Worm (Caenorhabditis elegans) whole organism, mixed stage, embryonic: ENCODE measurements around the gene sbsp-1.

ENCODE experiments used
- M03D4.4 ChIP-seq: sonication (generic microtip); optimal IDR thresholded peaks from 2 replicates; lab custom pipeline; 2017; ENCODE audit warnings: mild to moderate bottlenecking, missing genetic modification characterization, missing compliant biosample characterization
- blmp-1 ChIP-seq: fragments of 150-350 bp; optimal IDR thresholded peaks from 2 replicates; lab custom pipeline; 2014; ENCODE audit warnings: missing biosample characterization, missing genetic modification characterization
- ceh-39 ChIP-seq: fragments of 150-350 bp; optimal IDR thresholded peaks from 2 replicates; lab custom pipeline; 2014; ENCODE audit warnings: missing biosample characterization, missing genetic modification characterization
- ceh-43 ChIP-seq: fragments of 200-800 bp; sonication (Bioruptor generic); optimal IDR thresholded peaks from 2 replicates; lab custom pipeline; 2018; ENCODE audit warnings: mild to moderate bottlenecking, missing genetic modification characterization, moderate library complexity, missing compliant biosample characterization
- ceh-83 ChIP-seq: fragments of 200-800 bp; sonication (Bioruptor generic); optimal IDR thresholded peaks from 2 replicates; lab custom pipeline; 2018; ENCODE audit warnings: mild to moderate bottlenecking, missing genetic modification characterization, missing compliant biosample characterization
- ces-1 ChIP-seq: fragments of 150-350 bp; optimal IDR thresholded peaks from 2 replicates; lab custom pipeline; 2014; ENCODE audit warnings: missing biosample characterization, missing genetic modification reagents, missing genetic modification characterization
- cnd-1 ChIP-seq: fragments of 200-800 bp; sonication (Bioruptor generic); optimal IDR thresholded peaks from 2 replicates; lab custom pipeline; 2018; ENCODE audit warnings: mild to moderate bottlenecking, missing genetic modification characterization, missing compliant biosample characterization
- drap-1 ChIP-seq: fragments of 200-800 bp; sonication (Bioruptor generic); optimal IDR thresholded peaks from 3 replicates; lab custom pipeline; 2018; ENCODE audit warnings: mild to moderate bottlenecking, missing genetic modification characterization, missing compliant biosample characterization
- elt-1 ChIP-seq: sonication (generic microtip); optimal IDR thresholded peaks from 2 replicates; lab custom pipeline; 2017; ENCODE audit warnings: missing genetic modification characterization, mild to moderate bottlenecking, missing compliant biosample characterization, antibody characterized with exemption, moderate library complexity, borderline replicate concordance; ENCODE audit not compliant: insufficient read depth
- flh-1 ChIP-seq: fragments of 200-800 bp; sonication (Bioruptor generic); optimal IDR thresholded peaks from 2 replicates; lab custom pipeline; 2018; ENCODE audit warnings: mild to moderate bottlenecking, missing genetic modification characterization, moderate library complexity, missing compliant biosample characterization
- ham-2 ChIP-seq: fragments of 200-800 bp; sonication (Bioruptor generic); optimal IDR thresholded peaks from 2 replicates; lab custom pipeline; 2018; ENCODE audit warnings: mild to moderate bottlenecking, missing genetic modification characterization, missing compliant biosample characterization
- hlh-1 ChIP-seq: fragments of 150-350 bp; optimal IDR thresholded peaks from 2 replicates; lab custom pipeline; 2014; ENCODE audit warnings: missing biosample characterization, missing genetic modification reagents, missing genetic modification characterization
- lin-13 ChIP-seq: fragments of 150-350 bp; optimal IDR thresholded peaks from 2 replicates; lab custom pipeline; 2014; ENCODE audit warnings: missing biosample characterization, missing genetic modification characterization
- lin-32 ChIP-seq: fragments of 200-800 bp; sonication (Bioruptor generic); optimal IDR thresholded peaks from 2 replicates; lab custom pipeline; 2018; ENCODE audit warnings: mild to moderate bottlenecking, missing genetic modification characterization, missing compliant biosample characterization
- lsy-2 ChIP-seq: fragments of 150-350 bp; optimal IDR thresholded peaks from 2 replicates; lab custom pipeline; 2014; ENCODE audit warnings: missing biosample characterization, missing genetic modification characterization
- mab-5 ChIP-seq: fragments of 150-350 bp; optimal IDR thresholded peaks from 2 replicates; lab custom pipeline; 2014; ENCODE audit warnings: missing biosample characterization, missing genetic modification characterization
- mep-1 ChIP-seq: fragments of 150-350 bp; optimal IDR thresholded peaks from 2 replicates; lab custom pipeline; 2017; ENCODE audit warnings: missing biosample characterization, missing genetic modification reagents, missing genetic modification characterization, inconsistent platforms
- mls-2 ChIP-seq: sonication (generic microtip); optimal IDR thresholded peaks from 2 replicates; lab custom pipeline; 2016; ENCODE audit warnings: mild to moderate bottlenecking, missing genetic modification characterization, moderate library complexity, missing compliant biosample characterization
- nhr-2 ChIP-seq: fragments of 150-350 bp; optimal IDR thresholded peaks from 2 replicates; lab custom pipeline; 2014; ENCODE audit warnings: missing biosample characterization, missing genetic modification characterization
- nhr-237 ChIP-seq: fragments of 150-350 bp; optimal IDR thresholded peaks from 2 replicates; lab custom pipeline; 2014; ENCODE audit warnings: missing biosample characterization, missing genetic modification characterization
- nhr-28 ChIP-seq: fragments of 150-350 bp; optimal IDR thresholded peaks from 2 replicates; lab custom pipeline; 2014; ENCODE audit warnings: missing biosample characterization, missing genetic modification characterization
- pha-4 ChIP-seq: fragments of 150-350 bp; optimal IDR thresholded peaks from 2 replicates; lab custom pipeline; 2018; ENCODE audit warnings: missing biosample characterization, missing genetic modification reagents, missing genetic modification characterization
- snpc-4 ChIP-seq: fragments of 150-350 bp; optimal IDR thresholded peaks from 2 replicates; lab custom pipeline; 2014; ENCODE audit warnings: missing biosample characterization, missing genetic modification characterization
- sptf-1 ChIP-seq: sonication (generic microtip); optimal IDR thresholded peaks from 2 replicates; lab custom pipeline; 2017; ENCODE audit warnings: mild to moderate bottlenecking, missing genetic modification characterization, moderate library complexity, missing compliant biosample characterization
- unc-120 ChIP-seq: sonication (generic microtip); optimal IDR thresholded peaks from 2 replicates; lab custom pipeline; 2017; ENCODE audit warnings: missing genetic modification characterization, missing compliant biosample characterization; ENCODE audit not compliant: poor library complexity, severe bottlenecking
- unc-39 ChIP-seq: fragments of 150-350 bp; optimal IDR thresholded peaks from 2 replicates; lab custom pipeline; 2014; ENCODE audit warnings: missing biosample characterization, missing genetic modification characterization
- zip-8 ChIP-seq: fragments of 150-350 bp; optimal IDR thresholded peaks from 2 replicates; lab custom pipeline; 2014; ENCODE audit warnings: missing biosample characterization, missing genetic modification characterization
- ztf-11 ChIP-seq: fragments of 150-350 bp; optimal IDR thresholded peaks from 2 replicates; lab custom pipeline; 2014; ENCODE audit warnings: missing biosample characterization, missing genetic modification characterization

Gene sbsp-1

DNA sequence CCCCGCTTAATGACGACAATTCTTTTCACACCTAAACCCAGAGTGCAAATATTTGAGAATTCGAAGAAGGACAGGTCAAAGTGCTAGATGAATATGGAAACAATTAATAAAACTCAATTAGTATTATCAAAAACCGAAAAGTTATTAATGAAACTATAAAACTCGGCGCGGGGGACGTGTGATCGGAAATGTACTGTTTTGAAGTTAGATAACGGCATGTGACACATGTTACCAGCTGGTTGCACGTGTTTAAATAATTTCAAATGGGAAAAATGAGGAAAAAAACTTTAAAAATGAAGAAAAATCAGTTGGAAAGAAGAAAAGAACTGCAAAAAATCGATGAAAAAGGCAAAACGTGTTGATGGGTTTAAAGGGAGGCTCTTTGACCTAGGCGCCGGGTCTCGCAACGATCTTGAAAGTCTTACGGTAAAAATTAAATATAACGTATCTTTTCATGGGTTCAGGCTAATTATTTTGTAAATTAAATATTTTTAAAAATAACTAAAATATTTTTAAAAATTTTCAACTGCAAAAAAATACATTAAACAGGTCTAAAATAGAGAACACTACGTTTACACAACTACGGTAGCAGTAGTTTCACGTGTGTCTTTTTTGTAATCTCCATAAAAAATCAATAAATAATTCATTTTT is 12.0 kb upstream of the sbsp-1 start:
- TF ChIP-seq ceh-39 (tag; lab: Kevin White, UChicago) (no peak), nhr-237 (tag; lab: Kevin White, UChicago) (no peak), blmp-1 (tag; lab: Kevin White, UChicago) (no peak), ceh-83 (GFP tag; lab: Kevin White, UChicago) (no peak), mep-1 (tag; lab: Kevin White, UChicago) (no peak), lsy-2 (peak; percentile 8), nhr-2 (tag; lab: Kevin White, UChicago) (no peak)

DNA sequence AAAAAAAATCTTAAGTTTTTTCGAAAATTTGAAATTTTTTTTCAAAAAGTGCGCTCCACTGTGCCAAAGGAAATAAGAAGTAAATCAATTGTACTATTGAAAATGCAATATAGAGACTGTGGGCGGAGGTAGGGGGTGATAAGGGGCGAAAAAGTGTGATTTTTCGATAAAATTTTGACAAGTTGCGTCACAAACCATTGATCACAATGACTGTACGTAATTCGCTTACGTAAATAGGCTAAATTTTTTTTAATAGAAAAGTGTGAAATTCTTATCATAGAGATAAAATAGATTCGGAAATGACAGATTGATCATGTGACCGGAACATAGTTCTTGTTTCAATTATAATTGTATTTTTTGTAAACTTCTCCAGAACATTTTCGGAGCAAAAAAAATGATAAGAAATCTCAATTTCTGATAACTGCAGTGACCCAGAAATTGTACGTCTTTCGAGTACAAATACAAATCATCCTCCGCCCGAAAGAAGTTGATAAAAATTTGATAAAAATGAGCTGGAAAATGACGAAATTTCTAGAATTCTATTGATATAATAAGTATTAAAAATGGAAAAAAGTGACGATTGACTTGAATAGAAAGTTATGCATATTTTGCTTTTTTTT is 10.1 kb upstream of the sbsp-1 start:
- TF ChIP-seq nhr-237 (tag; lab: Kevin White, UChicago) (no peak), nhr-28 (tag; lab: Kevin White, UChicago) (no peak), zip-8 (tag; lab: Kevin White, UChicago) (peak; percentile 22)

DNA sequence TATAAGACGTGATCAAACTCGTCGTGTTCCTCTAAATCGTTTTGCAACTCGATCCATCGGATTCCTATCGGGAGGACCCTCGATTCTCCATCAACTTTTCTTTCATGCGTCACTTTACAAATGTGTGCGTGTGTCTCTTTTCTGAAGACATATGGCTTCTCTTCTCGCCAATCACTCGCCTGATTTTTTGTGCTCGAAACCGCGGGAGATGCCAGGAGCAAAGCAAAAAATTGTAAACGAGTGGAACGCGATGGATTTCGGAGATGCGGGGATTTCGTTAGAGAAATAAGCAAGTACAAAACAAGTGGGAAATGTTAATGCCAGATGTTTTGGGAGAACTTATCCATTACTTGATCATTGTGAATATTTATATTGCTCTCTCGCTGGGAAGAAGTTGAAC is 8.5 kb upstream of the sbsp-1 start:
- TF ChIP-seq nhr-237 (tag; lab: Kevin White, UChicago) (no peak), lin-13 (tag; lab: Kevin White, UChicago) (no peak), elt-1 (no peak), nhr-2 (tag; lab: Kevin White, UChicago) (no peak), unc-120 (peak; percentile 12), M03D4.4 (tag; lab: Kevin White, UChicago) (no peak), mls-2 (tag; lab: Kevin White, UChicago) (no peak), pha-4 (tag; lab: Kevin White, UChicago) (no peak), hlh-1 (tag; lab: Kevin White, UChicago) (peak; percentile 30), mab-5 (tag; lab: Kevin White, UChicago) (no peak), zip-8 (tag; lab: Kevin White, UChicago) (no peak), blmp-1 (tag; lab: Kevin White, UChicago) (no peak)

DNA sequence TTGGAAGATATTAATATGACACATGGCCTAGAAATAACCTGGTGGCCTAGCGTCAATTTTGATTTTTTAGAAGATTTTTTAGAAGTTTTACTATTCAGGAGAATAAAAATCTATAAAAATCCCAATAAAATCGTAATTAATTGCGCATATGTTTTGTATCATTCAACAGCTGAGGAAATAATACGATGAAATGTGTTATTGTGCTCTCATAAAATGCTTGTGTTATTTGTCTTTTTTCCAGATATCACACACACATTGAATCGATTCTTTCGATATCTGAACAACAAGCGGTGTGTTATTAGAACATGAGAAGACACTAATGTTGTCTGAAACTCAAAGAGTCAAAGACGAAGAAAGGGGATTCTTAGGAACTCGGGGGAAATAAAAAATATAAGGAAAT is 7.6 kb upstream of the sbsp-1 start:
- TF ChIP-seq M03D4.4 (tag; lab: Kevin White, UChicago): no peak
- no peak for TF ChIP-seq ceh-43 (GFP tag; lab: Kevin White, UChicago)
- TF ChIP-seq ztf-11: no peak
- TF ChIP-seq lin-32: no peak
- TF ChIP-seq nhr-2 (tag; lab: Kevin White, UChicago): no peak
- no peak for TF ChIP-seq ham-2 (GFP tag; lab: Kevin White, UChicago)
- TF ChIP-seq snpc-4 (tag; lab: Kevin White, UChicago): no peak
- TF ChIP-seq mls-2 (tag; lab: Kevin White, UChicago): no peak
- TF ChIP-seq unc-120: no peak
- TF ChIP-seq unc-39: no peak
- TF ChIP-seq, all 35 proteins: peak for 0

DNA sequence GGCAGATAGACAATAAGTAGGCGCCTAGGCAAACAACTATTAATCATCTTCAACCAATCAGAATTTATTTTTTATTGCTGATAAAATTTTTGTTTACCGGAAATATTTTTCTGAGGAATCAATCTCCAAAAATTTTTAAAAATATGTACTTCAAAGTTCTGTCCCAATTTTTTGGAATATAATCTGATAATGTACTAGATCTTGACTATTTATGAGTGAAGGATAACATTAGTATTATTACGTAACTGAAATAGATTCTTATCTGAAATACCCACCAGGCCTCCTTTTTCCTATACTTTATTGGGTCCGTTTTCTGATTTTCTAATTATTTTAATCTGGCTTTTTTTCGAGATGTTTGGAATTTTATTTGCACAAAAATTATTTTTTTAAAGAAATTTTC is 1.3 kb upstream of the sbsp-1 start:
- TF ChIP-seq lsy-2 (no peak), unc-120 (no peak), zip-8 (tag; lab: Kevin White, UChicago) (peak; percentile 6), elt-1 (peak; percentile 59)
- TF ChIP-seq, all 35 proteins: peak for 2

DNA sequence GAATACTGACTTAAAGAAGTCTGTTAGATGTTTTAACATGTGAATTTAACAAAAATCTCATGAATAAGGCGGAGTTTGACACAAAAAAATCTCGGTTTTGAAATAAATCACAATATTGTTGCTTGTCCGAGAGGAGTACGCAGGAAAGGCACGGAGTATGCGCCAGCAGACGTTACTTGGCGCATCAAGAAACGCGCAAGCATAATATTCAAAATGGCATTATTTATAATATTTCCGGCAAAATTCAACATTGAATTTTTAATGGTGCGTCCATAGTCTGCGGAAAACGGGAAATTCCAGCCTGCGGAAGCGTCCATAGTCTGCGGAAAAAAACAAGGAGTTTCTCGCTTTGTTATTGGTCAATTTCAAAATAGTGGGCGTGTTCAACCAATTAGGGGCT is 12.1 kb downstream of the sbsp-1 start, which contains the start of gene pde-12:
pde-12 (minus strand) TSS at position 148 of the 400 bp plus-strand sequence.
- peak; percentile 56 for TF ChIP-seq ces-1 (GFP tag; lab: Kevin White, UChicago)
- TF ChIP-seq mep-1 (tag; lab: Kevin White, UChicago): peak; percentile 47
- TF ChIP-seq sptf-1 (tag; lab: Kevin White, UChicago): peak; percentile 40
- peak; percentile 8 for TF ChIP-seq nhr-237 (tag; lab: Kevin White, UChicago)
- peak; percentile 54 for TF ChIP-seq lsy-2
- TF ChIP-seq flh-1: no peak
- no peak for TF ChIP-seq lin-32
- TF ChIP-seq lin-13 (tag; lab: Kevin White, UChicago): peak; percentile 80
- TF ChIP-seq drap-1 (GFP tag; lab: Kevin White, UChicago): no peak
- TF ChIP-seq nhr-28 (tag; lab: Kevin White, UChicago): no peak
- no peak for TF ChIP-seq cnd-1
- peak; percentile 52 for TF ChIP-seq pha-4 (tag; lab: Kevin White, UChicago)
- TF ChIP-seq, all 35 proteins: peak for 7
